Worm (Caenorhabditis elegans) whole organism, late embryonic: ENCODE measurements around the gene nhr-107.

ENCODE experiments used
- C08G9.2 ChIP-seq: sonication (generic microtip); optimal IDR thresholded peaks from 2 replicates; lab custom pipeline; 2016; ENCODE audit warnings: mild to moderate bottlenecking, missing genetic modification characterization, moderate library complexity, missing compliant biosample characterization
- C38D4.7 ChIP-seq: fragments of 200-800 bp; sonication (Bioruptor generic); optimal IDR thresholded peaks from 2 replicates; lab custom pipeline; 2018; ENCODE audit warnings: mild to moderate bottlenecking, missing genetic modification characterization, moderate library complexity, missing compliant biosample characterization
- K02D7.2 ChIP-seq: sonication (generic microtip); optimal IDR thresholded peaks from 2 replicates; lab custom pipeline; 2017; ENCODE audit warnings: mild to moderate bottlenecking, missing genetic modification characterization, missing compliant biosample characterization
- K09A11.1 ChIP-seq: sonication (generic microtip); optimal IDR thresholded peaks from 2 replicates; lab custom pipeline; 2017; ENCODE audit warnings: antibody characterized with exemption, mild to moderate bottlenecking, missing genetic modification characterization, missing compliant biosample characterization; ENCODE audit not compliant: insufficient read depth
- T23F11.4 ChIP-seq: fragments of 200-800 bp; sonication (Bioruptor generic); optimal IDR thresholded peaks from 2 replicates; lab custom pipeline; 2018; ENCODE audit warnings: mild to moderate bottlenecking, missing genetic modification characterization, missing compliant biosample characterization
- ama-1 ChIP-seq: fragments of 150-350 bp; optimal IDR thresholded peaks from 2 replicates; lab custom pipeline; 2014
- ceh-22 ChIP-seq: sonication (generic microtip); optimal IDR thresholded peaks from 2 replicates; lab custom pipeline; 2017; ENCODE audit warnings: missing biosample characterization, missing genetic modification characterization
- ceh-30 ChIP-seq: fragments of 150-350 bp; optimal IDR thresholded peaks from 2 replicates; lab custom pipeline; 2014; ENCODE audit warnings: missing biosample characterization, missing genetic modification characterization
- ceh-34 ChIP-seq: sonication (generic microtip); optimal IDR thresholded peaks from 2 replicates; lab custom pipeline; 2016; ENCODE audit warnings: mild to moderate bottlenecking, missing genetic modification characterization, missing compliant biosample characterization
- ceh-48 ChIP-seq: sonication (generic microtip); optimal IDR thresholded peaks from 2 replicates; lab custom pipeline; 2016; ENCODE audit warnings: missing genetic modification characterization, inconsistent platforms, missing compliant biosample characterization
- ceh-6 ChIP-seq: fragments of 200-800 bp; sonication (Bioruptor generic); optimal IDR thresholded peaks from 2 replicates; lab custom pipeline; 2018; ENCODE audit warnings: mild to moderate bottlenecking, missing genetic modification characterization, missing compliant biosample characterization
- ceh-9 ChIP-seq: sonication (generic microtip); optimal IDR thresholded peaks from 2 replicates; lab custom pipeline; 2016; ENCODE audit warnings: mild to moderate bottlenecking, missing genetic modification characterization, inconsistent platforms, missing compliant biosample characterization
- che-1 ChIP-seq: sonication (generic microtip); optimal IDR thresholded peaks from 2 replicates; lab custom pipeline; 2016; ENCODE audit warnings: mild to moderate bottlenecking, missing genetic modification characterization, missing compliant biosample characterization
- dmd-4 ChIP-seq: sonication (generic microtip); optimal IDR thresholded peaks from 2 replicates; lab custom pipeline; 2016; ENCODE audit warnings: borderline replicate concordance, missing genetic modification characterization, missing compliant biosample characterization
- dve-1 ChIP-seq: sonication (generic microtip); optimal IDR thresholded peaks from 2 replicates; lab custom pipeline; 2017; ENCODE audit warnings: antibody characterized with exemption, mild to moderate bottlenecking, missing genetic modification characterization, missing compliant biosample characterization
- elt-2 ChIP-seq: sonication (generic microtip); optimal IDR thresholded peaks from 2 replicates; lab custom pipeline; 2016; ENCODE audit warnings: missing genetic modification reagents, missing genetic modification characterization, missing compliant biosample characterization
- eyg-1 ChIP-seq: sonication (generic microtip); optimal IDR thresholded peaks from 2 replicates; lab custom pipeline; 2016; ENCODE audit warnings: missing genotype, missing genetic modification characterization, missing compliant biosample characterization
- fkh-10 ChIP-seq: fragments of 150-350 bp; optimal IDR thresholded peaks from 2 replicates; lab custom pipeline; 2014; ENCODE audit warnings: missing biosample characterization, missing genetic modification reagents, missing genetic modification characterization
- fkh-6 ChIP-seq: sonication (generic microtip); optimal IDR thresholded peaks from 2 replicates; lab custom pipeline; 2016; ENCODE audit warnings: missing genetic modification characterization, missing compliant biosample characterization
- hlh-13 ChIP-seq: fragments of 200-800 bp; sonication (Bioruptor generic); optimal IDR thresholded peaks from 2 replicates; lab custom pipeline; 2018; ENCODE audit warnings: mild to moderate bottlenecking, missing genetic modification characterization, missing compliant biosample characterization
- hlh-30 ChIP-seq: sonication (generic microtip); optimal IDR thresholded peaks from 2 replicates; lab custom pipeline; 2017; ENCODE audit warnings: antibody characterized with exemption, missing genetic modification characterization, missing compliant biosample characterization; ENCODE audit not compliant: insufficient read depth
- hlh-6 ChIP-seq: sonication (generic microtip); optimal IDR thresholded peaks from 2 replicates; lab custom pipeline; 2016; ENCODE audit warnings: missing genotype, missing genetic modification characterization, missing compliant biosample characterization
- hlh-8 ChIP-seq: sonication (generic microtip); optimal IDR thresholded peaks from 2 replicates; lab custom pipeline; 2016; ENCODE audit warnings: missing genotype, missing genetic modification characterization, missing compliant biosample characterization
- lim-6 ChIP-seq: sonication (generic microtip); optimal IDR thresholded peaks from 2 replicates; lab custom pipeline; 2016; ENCODE audit warnings: missing genetic modification characterization, missing compliant biosample characterization
- lin-11 ChIP-seq: fragments of 200-800 bp; sonication (Bioruptor generic); optimal IDR thresholded peaks from 2 replicates; lab custom pipeline; 2018; ENCODE audit warnings: mild to moderate bottlenecking, missing genetic modification characterization, missing compliant biosample characterization
- mec-3 ChIP-seq: sonication (generic microtip); optimal IDR thresholded peaks from 2 replicates; lab custom pipeline; 2016; ENCODE audit warnings: borderline replicate concordance, missing genetic modification characterization, missing compliant biosample characterization
- nhr-232 ChIP-seq: sonication (generic microtip); optimal IDR thresholded peaks from 2 replicates; lab custom pipeline; 2016; ENCODE audit warnings: missing genetic modification characterization, missing compliant biosample characterization
- pat-9 ChIP-seq: fragments of 200-800 bp; sonication (Bioruptor generic); optimal IDR thresholded peaks from 2 replicates; lab custom pipeline; 2018; ENCODE audit warnings: mild to moderate bottlenecking, missing genetic modification characterization, moderate library complexity, missing compliant biosample characterization
- pqm-1 ChIP-seq: sonication (generic microtip); optimal IDR thresholded peaks from 2 replicates; lab custom pipeline; 2016; ENCODE audit warnings: missing genetic modification characterization, missing compliant biosample characterization
- ref-2 ChIP-seq: sonication (generic microtip); optimal IDR thresholded peaks from 2 replicates; lab custom pipeline; 2016; ENCODE audit warnings: missing genetic modification characterization, missing compliant biosample characterization
- rnt-1 ChIP-seq: sonication (generic microtip); optimal IDR thresholded peaks from 2 replicates; lab custom pipeline; 2016; ENCODE audit warnings: missing genetic modification characterization, missing compliant biosample characterization
- sdc-2 ChIP-seq: sonication (generic microtip); optimal IDR thresholded peaks from 2 replicates; lab custom pipeline; 2016; ENCODE audit warnings: missing genotype, missing genetic modification characterization, missing compliant biosample characterization
- sox-2 ChIP-seq: fragments of 200-800 bp; sonication (Bioruptor generic); IDR thresholded peaks from 2 replicates; pipeline ENCODE4 v1.3.6; 2022; ENCODE audit warnings: missing genetic modification reagents, missing genetic modification characterization, missing compliant biosample characterization
- sox-4 ChIP-seq: sonication (generic microtip); optimal IDR thresholded peaks from 2 replicates; lab custom pipeline; 2017; ENCODE audit warnings: mild to moderate bottlenecking, missing genetic modification characterization, inconsistent platforms, missing compliant biosample characterization
- ttx-3 ChIP-seq: sonication (generic microtip); optimal IDR thresholded peaks from 2 replicates; lab custom pipeline; 2016; ENCODE audit warnings: missing genetic modification reagents, missing genetic modification characterization, missing compliant biosample characterization
- unc-3 ChIP-seq, 2 experiments: fragments of 200-800 bp in 1 of 2; sonication (Bioruptor generic) in 1 of 2; sonication (generic microtip) in 1 of 2; conservative IDR thresholded peaks in 1 of 2; optimal IDR thresholded peaks in 1 of 2; 2 replicates each; pipeline versions ENCODE4 v1.3.6 to Lab custom; 2016 to 2022; ENCODE audit warnings: missing compliant biosample characterization in 2 of 2, missing genetic modification characterization in 2 of 2, missing genetic modification reagents in 1 of 2
- unc-86 ChIP-seq: sonication (generic microtip); optimal IDR thresholded peaks from 2 replicates; lab custom pipeline; 2016; ENCODE audit warnings: missing genetic modification characterization, missing compliant biosample characterization

The nhr-107 gene

ce11 chrV:7022981-7023380 lies 26.1 kb upstream of the nhr-107 start:
- TF ChIP-seq C08G9.2 (tag; lab: Kevin White, UChicago) (no peak), pat-9 (tag; lab: Kevin White, UChicago) (no peak), ceh-34 (no peak), hlh-6 (tag; lab: Kevin White, UChicago) (no peak), hlh-30 (tag; lab: Kevin White, UChicago) (no peak), ceh-30 (tag; lab: Kevin White, UChicago) (no peak), ama-1 (lab: Kevin White, UChicago) (no peak), unc-86 (tag; lab: Kevin White, UChicago) (no peak), C38D4.7 (no peak), pqm-1 (no peak), nhr-232 (tag; lab: Kevin White, UChicago) (no peak), ceh-22 (no peak), sdc-2 (no peak), dve-1 (tag; lab: Kevin White, UChicago) (no peak), ttx-3 (no peak), ceh-6 (GFP tag; lab: Kevin White, UChicago) (no peak)

- TF ChIP-seq dmd-4 (no peak), fkh-10 (GFP tag; lab: Kevin White, UChicago) (no peak), hlh-6 (tag; lab: Kevin White, UChicago) (no peak), hlh-13 (no peak), lim-6 (no peak), lin-11 (tag; lab: Kevin White, UChicago) (no peak), hlh-30 (tag; lab: Kevin White, UChicago) (no peak), hlh-8 (tag; lab: Kevin White, UChicago) (no peak), ref-2 (tag; lab: Kevin White, UChicago) (no peak), T23F11.4 (GFP tag; lab: Kevin White, UChicago) (no peak), sox-2 (GFP tag; lab: Robert Waterston, UW) (no peak), ceh-30 (tag; lab: Kevin White, UChicago) (no peak), ceh-6 (GFP tag; lab: Kevin White, UChicago) (no peak), K09A11.1 (tag; lab: Kevin White, UChicago) (no peak)
Observed at ce11 chrV:7021772-7022171, 24.9 kb upstream of the nhr-107 start, which contains the start of gene F20A1.4. F20A1.4 (minus strand) TSS chrV:7021872.

- TF ChIP-seq fkh-6 (tag; lab: Kevin White, UChicago) (no peak), pat-9 (tag; lab: Kevin White, UChicago) (no peak), rnt-1 (tag; lab: Kevin White, UChicago) (no peak), hlh-13 (no peak), eyg-1 (tag; lab: Kevin White, UChicago) (no peak)
Observed at ce11 chrV:7017059-7017458, 20.2 kb upstream of the nhr-107 start, which contains the start of gene srsx-32. srsx-32 (plus strand) TSS chrV:7017359.

- TF ChIP-seq hlh-8 (tag; lab: Kevin White, UChicago): no peak
- no peak for TF ChIP-seq eyg-1 (tag; lab: Kevin White, UChicago)
- no peak for TF ChIP-seq sox-4
- no peak for TF ChIP-seq elt-2 (tag; lab: Kevin White, UChicago)
- no peak for TF ChIP-seq unc-3 (GFP tag; conservative IDR thresholded peaks at IDR 0.05; lab: Robert Waterston, UW)
- TF ChIP-seq unc-3 (tag; optimal IDR thresholded peaks at IDR 0.05; lab: Kevin White, UChicago): no peak
- no peak for TF ChIP-seq lim-6
- no peak for TF ChIP-seq ceh-9 (tag; lab: Kevin White, UChicago)
- no peak for TF ChIP-seq hlh-13
- TF ChIP-seq T23F11.4 (GFP tag; lab: Kevin White, UChicago): no peak
- TF ChIP-seq mec-3 (tag; lab: Kevin White, UChicago): no peak
- TF ChIP-seq pqm-1: no peak
- TF ChIP-seq che-1 (tag; lab: Kevin White, UChicago): no peak
- TF ChIP-seq K02D7.2 (tag; lab: Kevin White, UChicago): no peak
- no peak for TF ChIP-seq pat-9 (tag; lab: Kevin White, UChicago)
- no peak for TF ChIP-seq ceh-48 (tag; lab: Kevin White, UChicago)
- no peak for TF ChIP-seq hlh-6 (tag; lab: Kevin White, UChicago)
Observed at ce11 chrV:7015872-7016271, 19.0 kb upstream of the nhr-107 start, which contains the start of gene C33G8.13. C33G8.13 (minus strand) TSS chrV:7015972.
